Fruit fly (Drosophila melanogaster): ENCODE data around the gene CG32278.

The CG32278 gene

dm6 chr3L:3198447-3199402 lies 29.6 kb downstream of the CG32278 start, which contains the start of the genes CG32276 and gry:
CG32276 (minus strand) TSS chr3L:3199047.
gry (plus strand) TSS chr3L:3199090.
- no peak for TF ChIP-seq CG10348 (GFP tag; IDR thresholded peaks at IDR 0.05)
- TF ChIP-seq CG32121 (GFP tag; IDR thresholded peaks at IDR 0.05) = peak; percentile 76
- TF ChIP-seq Ets98B (GFP tag; IDR thresholded peaks at IDR 0.05) = peak; percentile 58; the same call in 1 of the 2 replicates
- 0 out of 2 replicates have a peak, but pooled peaks have one; percentile 32 for TF ChIP-seq rn (GFP tag; IDR thresholded peaks at IDR 0.05)
- TF ChIP-seq CG8159 (tag; optimal IDR thresholded peaks at IDR 0.05) = no peak
- no peak for TF ChIP-seq gl (tag; optimal IDR thresholded peaks at IDR 0.05)
- no peak for TF ChIP-seq CG13204 (GFP tag; optimal IDR thresholded peaks at IDR 0.05)
- TF ChIP-seq CG17806 (tag; optimal IDR thresholded peaks at IDR 0.05) = peak; percentile 49
- no peak for TF ChIP-seq D1 (tag; optimal IDR thresholded peaks at IDR 0.05)
- no peak for TF ChIP-seq Pif1B (GFP tag; optimal IDR thresholded peaks at IDR 0.05)
- TF ChIP-seq CG8301 (tag; optimal IDR thresholded peaks at IDR 0.05) = no peak
- peak; percentile 50 for TF ChIP-seq CG34367 (tag; optimal IDR thresholded peaks at IDR 0.05)
- no peak for TF ChIP-seq Pif1A (GFP tag; optimal IDR thresholded peaks at IDR 0.05)
- no peak for TF ChIP-seq CG14655 (GFP tag; optimal IDR thresholded peaks at IDR 0.05)
- no peak for TF ChIP-seq Snoo (tag; optimal IDR thresholded peaks at IDR 0.05)
- TF ChIP-seq fd96Ca (GFP tag; IDR thresholded peaks at IDR 0.05) = peak; percentile 77; the same call in 2 of the 3 replicates
- no peak for TF ChIP-seq CG9948 (tag; optimal IDR thresholded peaks at IDR 0.05)
- peak; percentile 22; the same call in 1 of the 2 replicates for TF ChIP-seq CG12605 (GFP tag; IDR thresholded peaks at IDR 0.05)
- TF ChIP-seq EcR (GFP tag; optimal IDR thresholded peaks at IDR 0.05) = peak; percentile 35
- TF ChIP-seq CG15710 (tag; optimal IDR thresholded peaks at IDR 0.05) = peak; percentile 56
- TF ChIP-seq CG4496 (GFP tag; IDR thresholded peaks at IDR 0.05) = peak; percentile 54; the same call in 2 of the 3 replicates

- TF ChIP-seq CG17806 (tag; optimal IDR thresholded peaks at IDR 0.05) (no peak), CG8159 (tag; optimal IDR thresholded peaks at IDR 0.05) (no peak), fd96Ca (GFP tag; IDR thresholded peaks at IDR 0.05) (no peak), Pif1A (GFP tag; optimal IDR thresholded peaks at IDR 0.05) (no peak), EcR (GFP tag; optimal IDR thresholded peaks at IDR 0.05) (no peak), CG9948 (tag; optimal IDR thresholded peaks at IDR 0.05) (no peak), Snoo (tag; optimal IDR thresholded peaks at IDR 0.05) (no peak), CG10348 (GFP tag; IDR thresholded peaks at IDR 0.05) (no peak), CG13204 (GFP tag; optimal IDR thresholded peaks at IDR 0.05) (no peak), Ets98B (GFP tag; IDR thresholded peaks at IDR 0.05) (no peak), CG15710 (tag; optimal IDR thresholded peaks at IDR 0.05) (no peak), CG12605 (GFP tag; IDR thresholded peaks at IDR 0.05) (no peak), Pif1B (GFP tag; optimal IDR thresholded peaks at IDR 0.05) (no peak), CG32121 (GFP tag; IDR thresholded peaks at IDR 0.05) (no peak)
These were observed 34.0 kb downstream of the CG32278 start, which contains the start of gene CG32271 for dm6 chr3L:3203062-3203461. CG32271 (minus strand) TSS chr3L:3203162.

- TF ChIP-seq gl (tag; optimal IDR thresholded peaks at IDR 0.05) (no peak), CG32121 (GFP tag; IDR thresholded peaks at IDR 0.05) (no peak), CG13204 (GFP tag; optimal IDR thresholded peaks at IDR 0.05) (no peak)
These were observed 35.3 kb downstream of the CG32278 start, which contains the start of gene CG33159 for dm6 chr3L:3204348-3204747. CG33159 (minus strand) TSS chr3L:3204448.

- no peak for TF ChIP-seq Snoo (tag; optimal IDR thresholded peaks at IDR 0.05)
- no peak for TF ChIP-seq CG14655 (GFP tag; optimal IDR thresholded peaks at IDR 0.05)
- TF ChIP-seq EcR (GFP tag; optimal IDR thresholded peaks at IDR 0.05) = no peak
- TF ChIP-seq CG17806 (tag; optimal IDR thresholded peaks at IDR 0.05) = no peak
- no peak for TF ChIP-seq CG12605 (GFP tag; IDR thresholded peaks at IDR 0.05)
- no peak for TF ChIP-seq CG15710 (tag; optimal IDR thresholded peaks at IDR 0.05)
These were observed 36.3 kb downstream of the CG32278 start, which contains the start of gene CG32277 for dm6 chr3L:3205349-3205748. CG32277 (minus strand) TSS chr3L:3205449.

dm6 chr3L:3206263-3206662 lies 37.2 kb downstream of the CG32278 start, which contains the start of gene CG33160:
CG33160 (minus strand) TSS chr3L:3206363.
- TF ChIP-seq CG4496 (GFP tag; IDR thresholded peaks at IDR 0.05) (no peak), D1 (tag; optimal IDR thresholded peaks at IDR 0.05) (no peak), CG34367 (tag; optimal IDR thresholded peaks at IDR 0.05) (no peak), CG8159 (tag; optimal IDR thresholded peaks at IDR 0.05) (no peak), CG12605 (GFP tag; IDR thresholded peaks at IDR 0.05) (no peak), Pif1B (GFP tag; optimal IDR thresholded peaks at IDR 0.05) (no peak), Pif1A (GFP tag; optimal IDR thresholded peaks at IDR 0.05) (no peak), CG13204 (GFP tag; optimal IDR thresholded peaks at IDR 0.05) (no peak), Ets98B (GFP tag; IDR thresholded peaks at IDR 0.05) (no peak), fd96Ca (GFP tag; IDR thresholded peaks at IDR 0.05) (no peak), EcR (GFP tag; optimal IDR thresholded peaks at IDR 0.05) (no peak)

dm6 chr3L:3208895-3209294 lies 39.8 kb downstream of the CG32278 start, which contains the start of the genes CG32269 and CG32270:
CG32269 (minus strand) TSS chr3L:3208985.
CG32270 (minus strand) TSS chr3L:3208985.
- TF ChIP-seq CG9948 (tag; optimal IDR thresholded peaks at IDR 0.05) (no peak), CG12605 (GFP tag; IDR thresholded peaks at IDR 0.05) (no peak), CG14655 (GFP tag; optimal IDR thresholded peaks at IDR 0.05) (no peak), CG15710 (tag; optimal IDR thresholded peaks at IDR 0.05) (no peak)
